Worm (Caenorhabditis elegans) whole organism, midembryonic: ENCODE measurements around the gene dpy-22.

Experiments used
- cog-1 ChIP-seq: sonication (generic microtip); optimal IDR thresholded peaks from 2 replicates; lab custom pipeline; 2016; ENCODE audit warnings: missing genetic modification characterization, missing compliant biosample characterization
- flt-1 ChIP-seq: fragments of 200-800 bp; sonication (Bioruptor generic); IDR thresholded peaks from 2 replicates; pipeline ENCODE4 v1.3.6; 2022; ENCODE audit warnings: missing genetic modification characterization, missing compliant biosample characterization
- klf-2 ChIP-seq: fragments of 200-800 bp; sonication (Bioruptor generic); conservative IDR thresholded peaks from 2 replicates; pipeline ENCODE4 v1.3.6; 2022; ENCODE audit warnings: missing genetic modification reagents, missing genetic modification characterization, missing compliant biosample characterization
- med-1 ChIP-seq: sonication (generic microtip); optimal IDR thresholded peaks from 2 replicates; lab custom pipeline; 2017; ENCODE audit warnings: missing genetic modification characterization, mild to moderate bottlenecking, missing compliant biosample characterization, antibody characterized with exemption, missing genetic modification reagents; ENCODE audit not compliant: insufficient read depth
- ref-1 ChIP-seq: fragments of 200-800 bp; sonication (Bioruptor generic); conservative IDR thresholded peaks from 2 replicates; pipeline ENCODE4 v1.3.6; 2022; ENCODE audit warnings: missing genetic modification reagents, missing genetic modification characterization, missing compliant biosample characterization
- tab-1 ChIP-seq: fragments of 200-800 bp; sonication (Bioruptor generic); IDR thresholded peaks from 2 replicates; pipeline ENCODE4 v1.3.6; 2022; ENCODE audit warnings: missing genetic modification characterization, missing compliant biosample characterization
- ztf-29 ChIP-seq: fragments of 200-800 bp; sonication (Bioruptor generic); IDR thresholded peaks from 2 replicates; pipeline ENCODE4 v1.3.6; 2022; ENCODE audit warnings: missing genetic modification reagents, missing genetic modification characterization, missing compliant biosample characterization

DNA sequence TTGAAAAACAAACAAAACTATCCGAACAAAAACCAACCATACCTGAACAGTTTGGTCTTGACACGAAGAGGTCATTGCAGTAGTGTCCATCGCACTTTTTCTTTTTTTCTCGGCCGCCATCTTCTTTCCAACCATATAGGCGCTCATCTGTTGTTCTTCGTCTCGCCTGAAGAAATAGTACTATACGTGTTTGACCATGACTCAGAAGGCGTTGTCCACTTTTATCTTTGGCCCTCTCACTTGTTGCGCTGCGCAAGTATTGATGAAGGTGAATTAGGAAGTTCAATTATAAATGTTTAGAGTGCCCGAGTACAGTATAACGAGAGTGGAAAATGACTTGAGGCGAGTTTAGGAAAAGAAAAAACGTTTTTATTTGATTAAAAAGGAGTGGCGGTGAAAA, 36.2 kb downstream of the dpy-22 start:
- TF ChIP-seq flt-1 (GFP tag; lab: Robert Waterston, UW), result no peak
- TF ChIP-seq tab-1 (GFP tag; lab: Robert Waterston, UW), result no peak
- TF ChIP-seq klf-2, result no peak
- no peak for TF ChIP-seq cog-1 (tag; lab: Kevin White, UChicago)
- no peak for TF ChIP-seq med-1 (GFP tag; lab: Kevin White, UChicago)
- no peak for TF ChIP-seq ref-1 (GFP tag; lab: Robert Waterston, UW)
- no peak for TF ChIP-seq ztf-29 (GFP tag; lab: Robert Waterston, UW)
